Worm (Caenorhabditis elegans) whole organism, mixed stage, embryonic: Measurements from ENCODE around the gene npr-30.

Experiments used
- bed-3 ChIP-seq: fragments of 200-800 bp; sonication (Bioruptor generic); optimal IDR thresholded peaks from 3 replicates; lab custom pipeline; 2018; ENCODE audit warnings: mild to moderate bottlenecking, missing genetic modification characterization, moderate library complexity, missing compliant biosample characterization
- blmp-1 ChIP-seq: fragments of 150-350 bp; optimal IDR thresholded peaks from 2 replicates; lab custom pipeline; 2014; ENCODE audit warnings: missing biosample characterization, missing genetic modification characterization
- elt-3 ChIP-seq: fragments of 150-350 bp; optimal IDR thresholded peaks from 2 replicates; lab custom pipeline; 2014; ENCODE audit warnings: missing biosample characterization, missing genetic modification characterization
- lsy-2 ChIP-seq: fragments of 150-350 bp; optimal IDR thresholded peaks from 2 replicates; lab custom pipeline; 2014; ENCODE audit warnings: missing biosample characterization, missing genetic modification characterization
- mep-1 ChIP-seq: fragments of 150-350 bp; optimal IDR thresholded peaks from 2 replicates; lab custom pipeline; 2017; ENCODE audit warnings: missing biosample characterization, missing genetic modification reagents, missing genetic modification characterization, inconsistent platforms
- mls-2 ChIP-seq: sonication (generic microtip); optimal IDR thresholded peaks from 2 replicates; lab custom pipeline; 2016; ENCODE audit warnings: mild to moderate bottlenecking, missing genetic modification characterization, moderate library complexity, missing compliant biosample characterization
- nhr-12 ChIP-seq: fragments of 150-350 bp; optimal IDR thresholded peaks from 2 replicates; lab custom pipeline; 2014; ENCODE audit warnings: missing biosample characterization, missing genetic modification characterization
- nhr-28 ChIP-seq: fragments of 150-350 bp; optimal IDR thresholded peaks from 2 replicates; lab custom pipeline; 2014; ENCODE audit warnings: missing biosample characterization, missing genetic modification characterization
- nhr-76 ChIP-seq: sonication (generic microtip); optimal IDR thresholded peaks from 2 replicates; lab custom pipeline; 2017; ENCODE audit warnings: missing biosample characterization, missing genetic modification characterization
- pha-4 ChIP-seq: fragments of 150-350 bp; optimal IDR thresholded peaks from 2 replicates; lab custom pipeline; 2018; ENCODE audit warnings: missing biosample characterization, missing genetic modification reagents, missing genetic modification characterization
- snpc-4 ChIP-seq: fragments of 150-350 bp; optimal IDR thresholded peaks from 2 replicates; lab custom pipeline; 2014; ENCODE audit warnings: missing biosample characterization, missing genetic modification characterization
- tbx-8 ChIP-seq: fragments of 200-800 bp; sonication (Bioruptor generic); optimal IDR thresholded peaks from 2 replicates; lab custom pipeline; 2018; ENCODE audit warnings: mild to moderate bottlenecking, missing genetic modification characterization, moderate library complexity, missing compliant biosample characterization
- unc-62 ChIP-seq: fragments of 150-350 bp; optimal IDR thresholded peaks from 2 replicates; lab custom pipeline; 2014; ENCODE audit warnings: missing biosample characterization, missing genetic modification reagents, missing genetic modification characterization
- ztf-11 ChIP-seq: fragments of 150-350 bp; optimal IDR thresholded peaks from 2 replicates; lab custom pipeline; 2014; ENCODE audit warnings: missing biosample characterization, missing genetic modification characterization

DNA sequence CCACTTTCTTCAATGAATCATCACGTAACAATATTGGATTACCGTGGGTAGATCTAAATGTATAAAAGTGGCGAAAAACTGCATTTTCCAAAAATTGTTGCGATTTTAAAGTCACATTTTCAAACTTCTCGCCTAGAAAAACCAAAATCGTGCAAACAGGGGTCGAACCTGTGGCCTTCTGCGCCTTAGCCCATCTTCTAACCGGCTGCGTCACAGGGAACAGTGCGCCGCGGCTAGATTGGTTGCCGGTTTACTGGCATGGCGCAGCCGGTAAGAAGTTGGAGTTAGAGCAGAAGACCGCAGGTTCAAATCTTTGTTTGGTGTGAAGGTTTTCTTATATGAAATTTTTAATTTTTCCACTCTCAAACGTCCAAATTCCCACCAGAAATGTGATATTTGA lies 45.9 kb downstream of the npr-30 start:
- TF ChIP-seq mls-2 (no peak), snpc-4 (no peak), unc-62 (no peak), nhr-28 (no peak), ztf-11 (no peak), blmp-1 (tag; lab: Kevin White, UChicago) (no peak), elt-3 (tag; lab: Kevin White, UChicago) (no peak), mep-1 (no peak), bed-3 (no peak), tbx-8 (GFP tag; lab: Kevin White, UChicago) (no peak), lsy-2 (tag; lab: Kevin White, UChicago) (no peak), nhr-76 (tag; lab: Kevin White, UChicago) (no peak), pha-4 (tag; lab: Kevin White, UChicago) (no peak), nhr-12 (tag; lab: Kevin White, UChicago) (no peak)
